Worm (Caenorhabditis elegans) whole organism, young adult: Measurements from ENCODE around the gene R03G8.6.

ENCODE experiments used
- B0019.2 ChIP-seq: fragments of 200-800 bp; sonication (Bioruptor generic); conservative IDR thresholded peaks from 2 replicates; pipeline ENCODE4 v1.3.6; 2022; ENCODE audit warnings: missing genetic modification reagents, missing genetic modification characterization, missing compliant biosample characterization
- C06A6.2 ChIP-seq: fragments of 200-800 bp; sonication (Bioruptor generic); conservative IDR thresholded peaks from 2 replicates; pipeline ENCODE4 v1.3.6; 2022; ENCODE audit warnings: missing genetic modification characterization, missing compliant biosample characterization
- F10E7.11 ChIP-seq: sonication (generic microtip); optimal IDR thresholded peaks from 2 replicates; lab custom pipeline; 2017; ENCODE audit warnings: mild to moderate bottlenecking, missing genetic modification characterization, moderate library complexity, missing compliant biosample characterization
- F55B11.4 ChIP-seq: sonication (generic microtip); optimal IDR thresholded peaks from 2 replicates; lab custom pipeline; 2016; ENCODE audit warnings: missing compliant biosample characterization, missing genetic modification characterization, borderline replicate concordance; ENCODE audit not compliant: insufficient read depth
- aptf-3 ChIP-seq: fragments of 200-800 bp; sonication (Bioruptor generic); IDR thresholded peaks from 2 replicates; pipeline ENCODE4 v1.3.6; 2022; ENCODE audit warnings: missing genetic modification characterization, missing compliant biosample characterization
- ceh-58 ChIP-seq: fragments of 200-800 bp; sonication (Bioruptor generic); IDR thresholded peaks from 2 replicates; pipeline ENCODE4 v1.3.6; 2022; ENCODE audit warnings: missing genetic modification characterization, missing compliant biosample characterization
- dpl-1 ChIP-seq: fragments of 150-350 bp; optimal IDR thresholded peaks from 2 replicates; lab custom pipeline; 2014; ENCODE audit warnings: missing biosample characterization, missing genetic modification reagents, missing genetic modification characterization
- ekl-4 ChIP-seq: fragments of 200-800 bp; sonication (Bioruptor generic); IDR thresholded peaks from 2 replicates; pipeline ENCODE4 v1.3.6; 2022; ENCODE audit warnings: missing genetic modification reagents, missing genetic modification characterization, missing compliant biosample characterization
- hlh-12 ChIP-seq: sonication (generic microtip); optimal IDR thresholded peaks from 2 replicates; lab custom pipeline; 2016; ENCODE audit warnings: missing genetic modification characterization, missing compliant biosample characterization
- madf-6 ChIP-seq: fragments of 200-800 bp; sonication (Bioruptor generic); IDR thresholded peaks from 2 replicates; pipeline ENCODE4 v1.3.6; 2022; ENCODE audit warnings: missing genetic modification reagents, missing genetic modification characterization, missing compliant biosample characterization
- nhr-27 ChIP-seq: fragments of 200-800 bp; sonication (Bioruptor generic); optimal IDR thresholded peaks from 2 replicates; lab custom pipeline; 2018; ENCODE audit warnings: mild to moderate bottlenecking, missing genetic modification characterization, moderate library complexity, missing compliant biosample characterization
- rcor-1 ChIP-seq: fragments of 200-800 bp; sonication (Bioruptor generic); IDR thresholded peaks from 2 replicates; pipeline ENCODE4 v1.3.6; 2022; ENCODE audit warnings: missing genetic modification reagents, missing genetic modification characterization, missing compliant biosample characterization
- snpc-1.3 ChIP-seq: sonication (generic microtip); optimal IDR thresholded peaks from 2 replicates; lab custom pipeline; 2017; ENCODE audit warnings: missing genetic modification characterization, mild to moderate bottlenecking, missing compliant biosample characterization, antibody characterized with exemption, moderate library complexity, missing genotype, missing genetic modification reagents; ENCODE audit not compliant: insufficient read depth

DNA sequence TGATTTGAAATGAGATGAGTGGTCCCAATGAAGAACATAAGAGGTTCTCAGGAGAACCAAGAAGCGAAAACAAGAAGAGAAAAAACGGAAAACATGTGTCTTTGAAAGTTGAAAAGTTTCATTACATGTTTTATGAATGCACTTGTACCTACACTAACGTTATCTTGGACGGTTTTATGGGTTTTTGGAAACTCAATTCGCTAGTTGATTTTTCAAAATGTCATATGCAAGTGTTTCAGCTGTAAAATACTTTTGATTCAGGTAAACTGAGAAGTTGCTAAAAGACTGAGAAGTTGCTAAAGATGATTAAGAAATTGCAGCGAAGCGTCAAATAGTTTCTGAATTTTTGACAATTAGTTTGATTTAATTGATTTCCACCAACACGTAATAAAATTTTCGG is 29.2 kb downstream of the R03G8.6 start, which contains the start of gene cpx-2:
- TF ChIP-seq B0019.2 (GFP tag; lab: Robert Waterston, UW) (no peak), F10E7.11 (tag; lab: Kevin White, UChicago) (no peak), hlh-12 (tag; lab: Kevin White, UChicago) (no peak), madf-6 (no peak), F55B11.4 (no peak), aptf-3 (GFP tag; lab: Robert Waterston, UW) (no peak), dpl-1 (GFP tag; lab: Kevin White, UChicago) (no peak), ceh-58 (no peak), snpc-1.3 (tag; lab: Kevin White, UChicago) (no peak), rcor-1 (GFP tag; lab: Robert Waterston, UW) (no peak), ekl-4 (GFP tag; lab: Robert Waterston, UW) (no peak), C06A6.2 (GFP tag; lab: Robert Waterston, UW) (no peak), nhr-27 (tag; lab: Kevin White, UChicago) (no peak)
